Fruit fly (Drosophila melanogaster): ENCODE measurements around the gene Rbp1-like.

The Rbp1-like gene

dm6 chrX:13332702-13333243 lies 51.9 kb downstream of the Rbp1-like start:
- TF ChIP-seq CG8478 (optimal IDR thresholded peaks at IDR 0.05): no peak
- no peak for TF ChIP-seq CTCF (optimal IDR thresholded peaks at IDR 0.05)

dm6 chrX:13331814-13332701 lies 52.6 kb downstream of the Rbp1-like start:
- TF ChIP-seq CTCF (optimal IDR thresholded peaks at IDR 0.05): no peak
- no peak for TF ChIP-seq CG8478 (optimal IDR thresholded peaks at IDR 0.05)
